Fruit fly (Drosophila melanogaster): ENCODE results near the gene CG11360.

The CG11360 gene

dm6 chr4:697463-697862 lies 26.5 kb downstream of the CG11360 start, which contains the start of gene ey:
Gene ey, plus strand, starts transcription at chr4:697689.
- TF ChIP-seq CG8478 (optimal IDR thresholded peaks at IDR 0.05) (no peak), CTCF (optimal IDR thresholded peaks at IDR 0.05) (peak; percentile 49 to 67)

DNA sequence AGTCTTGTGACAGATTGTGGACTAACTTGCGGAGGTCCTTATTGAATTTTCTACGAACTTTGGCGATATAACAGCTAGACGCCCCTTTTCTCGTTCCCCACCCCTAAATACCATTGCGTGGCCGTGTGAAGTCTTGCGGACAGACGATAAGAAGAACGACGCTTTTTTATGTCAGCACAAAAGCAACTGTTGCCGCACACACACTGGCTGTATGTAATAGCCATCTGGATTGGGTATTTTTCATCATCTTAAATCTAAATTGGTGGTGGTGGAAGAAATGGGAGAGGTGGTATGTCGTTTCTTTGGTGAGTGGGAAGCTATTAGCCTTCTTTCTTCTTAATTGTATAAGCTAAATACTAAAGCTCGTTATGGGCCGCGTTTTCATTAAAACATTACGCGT lies 31.0 kb downstream of the CG11360 start:
- TF ChIP-seq CTCF (optimal IDR thresholded peaks at IDR 0.05): no peak

dm6 chr4:702806-703301 lies 31.9 kb downstream of the CG11360 start:
- TF ChIP-seq CG8478 (optimal IDR thresholded peaks at IDR 0.05): no peak
- TF ChIP-seq CTCF (optimal IDR thresholded peaks at IDR 0.05): no peak

- TF ChIP-seq CG8478 (optimal IDR thresholded peaks at IDR 0.05) (no peak), CTCF (optimal IDR thresholded peaks at IDR 0.05) (no peak)
Observed at dm6 chr4:703992-704690, 33.2 kb downstream of the CG11360 start.

DNA sequence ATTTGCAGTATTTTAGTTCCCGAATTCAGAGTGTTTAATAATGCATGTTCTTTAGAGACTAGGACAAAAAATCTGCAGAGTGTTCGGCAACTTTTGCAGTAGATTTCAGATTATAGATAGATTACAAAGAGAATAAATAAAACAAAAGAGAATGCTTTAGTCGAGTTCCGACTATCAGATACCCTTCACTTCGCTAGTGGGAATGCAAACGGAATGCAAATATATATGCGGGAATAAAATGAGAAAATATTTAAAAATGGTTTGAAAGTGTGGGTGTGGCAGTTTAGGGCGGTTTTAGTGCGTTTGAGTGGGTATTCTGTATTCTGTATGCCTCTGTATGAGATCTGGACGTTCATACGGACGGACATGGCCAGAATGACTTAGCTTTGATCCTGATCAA lies 35.9 kb downstream of the CG11360 start:
- no peak for TF ChIP-seq CG8478 (optimal IDR thresholded peaks at IDR 0.05)
- TF ChIP-seq CTCF (optimal IDR thresholded peaks at IDR 0.05): no peak

DNA sequence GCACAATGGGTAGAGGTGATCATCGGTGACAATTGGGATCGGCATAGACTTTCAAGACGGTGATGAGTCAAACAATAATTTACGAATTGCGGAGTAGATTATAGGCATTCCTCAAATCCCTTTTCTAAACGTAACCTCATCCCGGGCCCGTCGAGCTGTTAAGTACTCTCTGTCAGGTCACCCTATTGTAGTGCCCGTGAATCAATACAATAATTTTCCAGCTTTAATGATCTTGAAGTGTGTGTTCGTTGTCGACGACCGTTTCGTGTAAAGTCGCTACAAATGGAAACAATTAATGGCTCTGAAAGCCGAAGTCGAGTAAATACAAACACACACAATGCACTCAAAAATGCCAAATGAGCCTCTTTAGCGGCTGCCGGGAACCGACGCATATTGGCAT lies 37.7 kb downstream of the CG11360 start:
- no peak for TF ChIP-seq CTCF (optimal IDR thresholded peaks at IDR 0.05)
- no peak for TF ChIP-seq CG8478 (optimal IDR thresholded peaks at IDR 0.05)

DNA sequence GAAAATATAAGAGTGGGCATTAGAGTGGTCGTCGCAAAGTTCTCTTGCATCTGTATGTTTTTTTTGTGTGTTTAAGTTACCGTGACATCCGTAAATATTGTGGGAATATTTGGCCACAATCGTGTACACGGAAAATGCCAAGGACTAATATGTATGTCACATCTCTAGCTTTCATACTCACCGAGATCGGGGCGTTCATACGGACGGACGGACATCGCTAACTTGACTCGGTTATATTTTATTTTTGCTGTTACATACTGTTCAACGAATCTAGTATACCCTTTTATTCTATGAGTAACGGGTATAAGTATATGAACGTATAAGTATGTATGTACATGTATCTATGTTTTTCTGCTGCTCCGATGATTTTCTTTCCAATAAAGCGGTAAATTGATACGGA lies 38.8 kb downstream of the CG11360 start:
- no peak for TF ChIP-seq CG8478 (optimal IDR thresholded peaks at IDR 0.05)
- TF ChIP-seq CTCF (optimal IDR thresholded peaks at IDR 0.05): no peak

- TF ChIP-seq CTCF (optimal IDR thresholded peaks at IDR 0.05): no peak
Observed at dm6 chr4:712897-713296, 42.0 kb downstream of the CG11360 start.

dm6 chr4:718614-719013 lies 47.7 kb downstream of the CG11360 start:
- TF ChIP-seq CTCF (optimal IDR thresholded peaks at IDR 0.05) (peak; percentile 90 to 92), CG8478 (optimal IDR thresholded peaks at IDR 0.05) (no peak)

- no peak for TF ChIP-seq CG8478 (optimal IDR thresholded peaks at IDR 0.05)
- peak in 1 of 2 experiments; percentile 59 for TF ChIP-seq CTCF (optimal IDR thresholded peaks at IDR 0.05)
Observed at dm6 chr4:721774-722173, 50.8 kb downstream of the CG11360 start.

dm6 chr4:722319-722718 lies 51.4 kb downstream of the CG11360 start:
- no peak for TF ChIP-seq CG8478 (optimal IDR thresholded peaks at IDR 0.05)

DNA sequence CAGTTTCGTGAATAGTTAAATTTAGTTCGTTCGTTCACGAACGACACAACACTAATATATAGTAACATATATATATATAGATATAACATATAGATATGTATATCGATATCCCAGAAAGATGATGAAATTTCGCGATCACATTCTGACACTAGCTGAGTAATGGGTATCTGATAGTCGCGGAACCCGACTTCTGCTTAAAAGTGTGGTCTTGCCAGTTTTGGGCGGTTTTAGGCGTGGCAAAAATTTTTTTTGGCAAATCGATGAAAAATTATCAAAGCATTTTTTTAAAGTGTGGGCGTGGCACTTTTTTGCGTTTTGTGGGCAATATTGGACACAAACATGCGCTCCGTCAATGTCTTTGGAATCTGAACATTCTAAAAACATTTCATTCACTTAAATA lies 52.0 kb downstream of the CG11360 start:
- TF ChIP-seq CTCF (optimal IDR thresholded peaks at IDR 0.05): no peak
- no peak for TF ChIP-seq CG8478 (optimal IDR thresholded peaks at IDR 0.05)

- no peak for TF ChIP-seq CTCF (optimal IDR thresholded peaks at IDR 0.05)
- TF ChIP-seq CG8478 (optimal IDR thresholded peaks at IDR 0.05): no peak
Observed at dm6 chr4:724140-724539, 53.2 kb downstream of the CG11360 start, which contains the start of gene bt. Gene bt, plus strand, starts transcription at chr4:724400.

dm6 chr4:725085-725484 lies 54.1 kb downstream of the CG11360 start:
- TF ChIP-seq CG8478 (optimal IDR thresholded peaks at IDR 0.05) (no peak), CTCF (optimal IDR thresholded peaks at IDR 0.05) (no peak)
